Fruit fly (Drosophila melanogaster): ENCODE results near the gene CG13078.

CG13078 gene

DNA sequence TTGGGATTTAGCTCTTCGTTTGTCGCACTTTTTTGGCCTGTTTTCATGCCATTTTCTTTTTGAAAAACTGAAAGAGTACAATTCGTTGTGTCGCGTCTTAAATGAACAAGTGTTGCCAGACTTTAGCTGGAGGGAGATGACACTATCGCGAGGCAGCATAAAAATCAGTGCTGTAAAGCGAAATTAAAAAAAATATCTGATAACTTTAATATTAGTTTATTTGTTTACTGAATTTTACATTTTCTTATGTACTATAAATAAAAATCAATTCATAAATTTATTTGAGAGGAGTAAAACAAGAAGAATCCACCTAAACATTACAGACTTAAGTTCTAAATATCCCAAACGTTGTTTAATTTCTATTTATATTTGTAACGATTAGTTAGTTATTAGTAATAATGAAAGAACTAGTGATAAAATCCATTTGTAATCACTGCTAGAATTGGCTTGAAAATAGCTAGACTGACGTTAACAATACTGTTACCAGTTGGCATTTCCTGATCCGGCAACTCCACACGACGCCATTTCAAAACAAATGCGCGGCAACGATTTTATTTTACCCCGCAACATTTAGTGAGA lies 13.5 kb downstream of the CG13078 start, which contains the start of the genes spi and msb1l (continued):
- TF ChIP-seq dan (GFP tag; IDR thresholded peaks at IDR 0.05) (no peak), lab (GFP tag; optimal IDR thresholded peaks at IDR 0.05) (peak; percentile 55), ato (GFP tag; IDR thresholded peaks at IDR 0.05; ENCODE audit: partially characterized antibody) (no peak), CG6654 (GFP tag; optimal IDR thresholded peaks at IDR 0.05) (no peak), CG18262 (tag; optimal IDR thresholded peaks at IDR 0.05) (peak; percentile 71), D (optimal IDR thresholded peaks at IDR 0.05) (no peak), D (GFP tag; optimal IDR thresholded peaks at IDR 0.05) (no peak), Poxn (GFP tag; IDR thresholded peaks at IDR 0.05) (no peak), fd64A (GFP tag; optimal IDR thresholded peaks at IDR 0.05) (no peak), sd (tag; optimal IDR thresholded peaks at IDR 0.05) (no peak), CG13624 (GFP tag; optimal IDR thresholded peaks at IDR 0.05) (no peak), usp (GFP tag; optimal IDR thresholded peaks at IDR 0.05) (no peak), seq (GFP tag; IDR thresholded peaks at IDR 0.05) (no peak), stc (GFP tag; IDR thresholded peaks at IDR 0.05) (no peak), CG12299 (tag; optimal IDR thresholded peaks at IDR 0.05) (no peak), eyg (GFP tag; optimal IDR thresholded peaks at IDR 0.05) (no peak), ssp (GFP tag; IDR thresholded peaks at IDR 0.05) (0 out of 2 replicates have a peak, but pooled peaks have one; percentile 36), CG11085 (GFP tag; IDR thresholded peaks at IDR 0.05) (0 out of 2 replicates have a peak, but pooled peaks have one; percentile 41), sqz (GFP tag; optimal IDR thresholded peaks at IDR 0.05) (no peak), CG32767 (GFP tag; IDR thresholded peaks at IDR 0.05) (no peak), Sin3A (optimal IDR thresholded peaks at IDR 0.05) (peak; percentile 76), BEAF-32 (GFP tag; optimal IDR thresholded peaks at IDR 0.05) (peak; percentile 87), Hr51 (GFP tag; optimal IDR thresholded peaks at IDR 0.05) (peak in 1 of 2 experiments; percentile 45), Neu2 (GFP tag; optimal IDR thresholded peaks at IDR 0.05; ENCODE audit: borderline replicate concordance) (no peak), B-H2 (GFP tag; optimal IDR thresholded peaks at IDR 0.05) (peak; percentile 71), Kr (GFP tag; optimal IDR thresholded peaks at IDR 0.05) (no peak), CG8290 (GFP tag; optimal IDR thresholded peaks at IDR 0.05) (peak; percentile 66), CG8290 (tag; optimal IDR thresholded peaks at IDR 0.05) (peak in 1 of 2 experiments; percentile 33), NK7.1 (GFP tag; optimal IDR thresholded peaks at IDR 0.05) (no peak), CG17385 (GFP tag; optimal IDR thresholded peaks at IDR 0.05) (peak; percentile 29), CG11398 (GFP tag; optimal IDR thresholded peaks at IDR 0.05) (no peak), CG13775 (GFP tag; optimal IDR thresholded peaks at IDR 0.05) (peak; percentile 36), gcm (GFP tag; optimal IDR thresholded peaks at IDR 0.05) (no peak), D19B (GFP tag; optimal IDR thresholded peaks at IDR 0.05) (peak; percentile 27), dm (GFP tag; optimal IDR thresholded peaks at IDR 0.05) (no peak), tx (GFP tag; optimal IDR thresholded peaks at IDR 0.05) (no peak), slp2 (GFP tag; optimal IDR thresholded peaks at IDR 0.05) (no peak), CG30431 (GFP tag; optimal IDR thresholded peaks at IDR 0.05) (no peak), cato (GFP tag; optimal IDR thresholded peaks at IDR 0.05; ENCODE audit: borderline replicate concordance) (peak; percentile 21), da (GFP tag; optimal IDR thresholded peaks at IDR 0.05) (no peak), CG4707 (GFP tag; optimal IDR thresholded peaks at IDR 0.05) (no peak), CG2875 (GFP tag; optimal IDR thresholded peaks at IDR 0.05) (no peak), Opbp (GFP tag; IDR thresholded peaks at IDR 0.05; ENCODE audit: partially characterized antibody) (peak; percentile 56; the same call in 2 of the 3 replicates), lola (GFP tag; optimal IDR thresholded peaks at IDR 0.05) (peak in 1 of 3 experiments; percentile 65), CG1529 (GFP tag; optimal IDR thresholded peaks at IDR 0.05) (no peak), CG18764 (GFP tag; optimal IDR thresholded peaks at IDR 0.05) (peak; percentile 47), Bteb2 (GFP tag; optimal IDR thresholded peaks at IDR 0.05) (no peak), cas (GFP tag; IDR thresholded peaks at IDR 0.05) (no peak), CG3407 (GFP tag; optimal IDR thresholded peaks at IDR 0.05) (no peak), Dfd (GFP tag; optimal IDR thresholded peaks at IDR 0.05) (no peak), CG15011 (GFP tag; optimal IDR thresholded peaks at IDR 0.05) (no peak)
